Worm (Caenorhabditis elegans) whole organism, midembryonic: ENCODE results near the gene F10A3.12.

ENCODE experiments used
- klf-2 ChIP-seq: fragments of 200-800 bp; sonication (Bioruptor generic); conservative IDR thresholded peaks from 2 replicates; pipeline ENCODE4 v1.3.6; 2022; ENCODE audit warnings: missing genetic modification reagents, missing genetic modification characterization, missing compliant biosample characterization

F10A3.12 gene

ce11 chrV:16214505-16214904 lies 50.7 kb downstream of the F10A3.12 start, which contains the start of gene F11A5.9:
Gene F11A5.9 (plus strand): TSS chrV:16214890.
- no peak for TF ChIP-seq klf-2
